Fruit fly (Drosophila melanogaster): Measurements from ENCODE around the gene Mkk4.

DNA sequence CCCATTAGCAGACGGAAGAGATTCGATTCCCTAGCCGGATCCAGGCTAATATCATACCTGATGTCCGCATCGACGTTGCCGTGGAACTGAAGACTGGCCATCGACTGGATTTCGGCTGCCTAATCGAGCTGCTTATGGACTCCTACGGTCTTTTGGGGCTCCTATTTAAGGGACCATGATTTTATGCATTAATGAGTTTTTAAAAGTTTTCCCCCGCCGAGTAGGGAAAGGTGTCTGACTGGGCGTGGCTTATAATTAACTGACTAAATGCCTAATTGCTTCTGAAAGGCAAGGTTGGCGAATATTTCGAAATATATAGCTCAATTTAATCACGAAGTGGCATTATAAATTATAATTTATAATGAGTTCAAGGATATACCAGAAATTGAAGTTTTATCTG lies 14.8 kb downstream of the Mkk4 start, which contains the start of gene Or85e:
- TF ChIP-seq net (GFP tag; optimal IDR thresholded peaks at IDR 0.05) (no peak), CG10669 (GFP tag; optimal IDR thresholded peaks at IDR 0.05) (no peak), Sox15 (GFP tag; optimal IDR thresholded peaks at IDR 0.05) (no peak)

Data from whole organism, prepupa.